Fruit fly (Drosophila melanogaster) whole organism, embryonic: Measurements from ENCODE around the gene sra.
A peak's percentile ranks its signal among the peaks of the same experiment; 100 is the strongest.

Experiments
- Atf6 ChIP-seq: fragments of 200-800 bp; sonication (Bioruptor generic); IDR thresholded peaks from 2 replicates; pipeline ENCODE4 v1.3.6; 2022; ENCODE audit warnings: missing biosample characterization, missing genetic modification characterization
- BEAF-32 ChIP-seq: fragments of 200-800 bp; sonication (Bioruptor generic); optimal IDR thresholded peaks from 3 replicates; lab custom pipeline; 2017; ENCODE audit warnings: missing biosample characterization, missing genetic modification characterization, mild to moderate bottlenecking, moderate library complexity, missing genetic modification reagents
- CG10267 ChIP-seq: fragments of 200-800 bp; sonication (Bioruptor generic); optimal IDR thresholded peaks from 2 replicates; lab custom pipeline; 2018; ENCODE audit warnings: missing biosample characterization, mild to moderate bottlenecking, missing genetic modification characterization, moderate library complexity
- CG10321 ChIP-seq: fragments of 200-800 bp; sonication (Bioruptor generic); IDR thresholded peaks from 2 replicates; pipeline ENCODE4 v1.3.6; 2022; ENCODE audit warnings: missing biosample characterization, missing genetic modification characterization
- CG12299 ChIP-seq: fragments of 200-800 bp; sonication (Bioruptor generic); optimal IDR thresholded peaks from 2 replicates; lab custom pipeline; 2018; ENCODE audit warnings: missing biosample characterization, mild to moderate bottlenecking, missing genetic modification characterization
- CG12744 ChIP-seq: fragments of 200-800 bp; sonication (Bioruptor generic); optimal IDR thresholded peaks from 2 replicates; lab custom pipeline; 2016; ENCODE audit warnings: missing biosample characterization, missing genetic modification characterization
- CG1792 ChIP-seq: fragments of 200-800 bp; sonication (Bioruptor generic); optimal IDR thresholded peaks from 2 replicates; lab custom pipeline; 2016; ENCODE audit warnings: missing biosample characterization, missing genetic modification characterization
- CG2129 ChIP-seq: fragments of 200-800 bp; sonication (Bioruptor generic); IDR thresholded peaks from 2 replicates; pipeline ENCODE4 v1.3.6; 2022; ENCODE audit warnings: missing biosample characterization, missing genetic modification characterization; ENCODE audit not compliant: partially characterized antibody
- CG3847 ChIP-seq: fragments of 200-800 bp; sonication (Bioruptor generic); IDR thresholded peaks from 2 replicates; pipeline ENCODE4 v1.3.6; 2022; ENCODE audit warnings: missing biosample characterization, missing genetic modification characterization
- CG4282 ChIP-seq: fragments of 200-800 bp; sonication (Bioruptor generic); optimal IDR thresholded peaks from 2 replicates; lab custom pipeline; 2016; ENCODE audit warnings: missing biosample characterization, missing genetic modification characterization
- CG4820 ChIP-seq: fragments of 200-800 bp; sonication (Bioruptor generic); optimal IDR thresholded peaks from 3 replicates; lab custom pipeline; 2016; ENCODE audit warnings: missing biosample characterization, missing genetic modification characterization
- CG6254 ChIP-seq: fragments of 200-800 bp; sonication (Bioruptor generic); optimal IDR thresholded peaks from 3 replicates; lab custom pipeline; 2017; ENCODE audit warnings: mild to moderate bottlenecking, missing biosample characterization, missing genetic modification reagents, missing genetic modification characterization
- CG6272 ChIP-seq: fragments of 200-800 bp; sonication (Bioruptor generic); IDR thresholded peaks from 2 replicates; pipeline ENCODE4 v1.3.6; 2022; ENCODE audit warnings: missing biosample characterization, missing genetic modification characterization
- CG9727 ChIP-seq: fragments of 200-800 bp; sonication (Bioruptor generic); optimal IDR thresholded peaks from 3 replicates; lab custom pipeline; 2017; ENCODE audit warnings: missing biosample characterization, mild to moderate bottlenecking, missing genetic modification characterization
- CG9932 ChIP-seq: fragments of 200-800 bp; sonication (Bioruptor generic); IDR thresholded peaks from 2 replicates; pipeline ENCODE4 v1.3.6; 2022; ENCODE audit warnings: missing biosample characterization, missing genetic modification characterization
- CHES-1-like ChIP-seq: fragments of 200-800 bp; sonication (Bioruptor generic); optimal IDR thresholded peaks from 2 replicates; lab custom pipeline; 2016; ENCODE audit warnings: missing biosample characterization, missing genetic modification characterization
- Chrac-16 ChIP-seq: fragments of 200-800 bp; sonication (Bioruptor generic); optimal IDR thresholded peaks from 3 replicates; lab custom pipeline; 2016; ENCODE audit warnings: missing biosample characterization, missing genetic modification characterization
- D19B ChIP-seq: fragments of 200-800 bp; sonication (Bioruptor generic); optimal IDR thresholded peaks from 2 replicates; lab custom pipeline; 2017; ENCODE audit warnings: missing biosample characterization, mild to moderate bottlenecking, missing genetic modification characterization
- Eip74EF ChIP-seq, 2 experiments: fragments of 200-800 bp in 1 of 2; fragments of >200 bp in 1 of 2; sonication (Bioruptor generic) in 1 of 2; optimal IDR thresholded peaks; 2 replicates each; lab custom pipeline; 2017 to 2019; ENCODE audit warnings: missing biosample characterization in 2 of 2, missing genetic modification characterization in 2 of 2, mild to moderate bottlenecking in 1 of 2, moderate library complexity in 1 of 2
- Ets97D ChIP-seq: fragments of 200-800 bp; sonication (Bioruptor generic); optimal IDR thresholded peaks from 3 replicates; lab custom pipeline; 2016; ENCODE audit warnings: missing biosample characterization, missing genetic modification characterization
- H15 ChIP-seq: fragments of 200-800 bp; sonication (Bioruptor generic); IDR thresholded peaks from 3 replicates; pipeline ENCODE4 v1.3.6; 2022; ENCODE audit warnings: missing biosample characterization, missing genetic modification characterization
- HHEX ChIP-seq: fragments of 200-800 bp; sonication (Bioruptor generic); optimal IDR thresholded peaks from 3 replicates; lab custom pipeline; 2017; ENCODE audit warnings: missing biosample characterization, mild to moderate bottlenecking, missing genetic modification characterization, missing genetic modification reagents
- Hr3 ChIP-seq: fragments of 200-800 bp; sonication (Bioruptor generic); optimal IDR thresholded peaks from 3 replicates; lab custom pipeline; 2016; ENCODE audit warnings: missing biosample characterization, missing genetic modification characterization
- Oaz ChIP-seq: fragments of 200-800 bp; sonication (Bioruptor generic); IDR thresholded peaks from 2 replicates; pipeline ENCODE4 v1.3.6; 2022; ENCODE audit warnings: missing biosample characterization, missing genetic modification characterization
- Poxn ChIP-seq: fragments of 200-800 bp; sonication (Bioruptor generic); IDR thresholded peaks from 2 replicates; pipeline ENCODE4 v1.3.6; 2022; ENCODE audit warnings: missing biosample characterization, missing genetic modification characterization
- Trl ChIP-seq, 3 experiments: fragments of >200 bp in 2 of 3; fragments of 200-800 bp in 1 of 3; sonication (Bioruptor generic) in 1 of 3; optimal IDR thresholded peaks; 2 replicates in 1 of 3; 3 replicates in 2 of 3; lab custom pipeline; 2016 to 2017; ENCODE audit warnings: missing biosample characterization in 1 of 3, missing genetic modification characterization in 1 of 3
- YL-1 ChIP-seq: fragments of 200-800 bp; sonication (Bioruptor generic); optimal IDR thresholded peaks from 3 replicates; lab custom pipeline; 2017; ENCODE audit warnings: missing biosample characterization, mild to moderate bottlenecking, missing genetic modification characterization
- bowl ChIP-seq: fragments of 200-800 bp; sonication (Bioruptor generic); IDR thresholded peaks from 2 replicates; pipeline ENCODE4 v1.3.6; 2022; ENCODE audit warnings: missing biosample characterization, missing genetic modification characterization
- chinmo ChIP-seq: fragments of 200-800 bp; sonication (Bioruptor generic); IDR thresholded peaks from 4 replicates; pipeline ENCODE4 v1.3.6; 2022; ENCODE audit warnings: missing biosample characterization, missing genetic modification characterization; ENCODE audit not compliant: partially characterized antibody
- dan ChIP-seq: fragments of 200-800 bp; sonication (Bioruptor generic); IDR thresholded peaks from 2 replicates; pipeline ENCODE4 v1.3.6; 2022; ENCODE audit warnings: missing biosample characterization, missing genetic modification characterization
- dpn ChIP-seq, 2 experiments: fragments of 200-800 bp; sonication (Bioruptor generic); optimal IDR thresholded peaks; 3 replicates each; lab custom pipeline; 2016; ENCODE audit warnings: missing biosample characterization in 2 of 2, missing genetic modification characterization in 2 of 2
- fru ChIP-seq: fragments of >200 bp; optimal IDR thresholded peaks from 2 replicates; lab custom pipeline; 2017
- ftz-f1 ChIP-seq: fragments of 200-800 bp; sonication (Bioruptor generic); optimal IDR thresholded peaks from 2 replicates; lab custom pipeline; 2016; ENCODE audit warnings: missing biosample characterization, missing genetic modification characterization
- gem ChIP-seq: fragments of 200-800 bp; sonication (Bioruptor generic); optimal IDR thresholded peaks from 2 replicates; lab custom pipeline; 2019; ENCODE audit warnings: missing biosample characterization, mild to moderate bottlenecking, missing genetic modification characterization, moderate library complexity
- jing ChIP-seq: fragments of 200-800 bp; sonication (Bioruptor generic); optimal IDR thresholded peaks from 2 replicates; lab custom pipeline; 2018; ENCODE audit warnings: missing biosample characterization, mild to moderate bottlenecking, missing genetic modification characterization
- lilli ChIP-seq: fragments of 200-800 bp; sonication (Bioruptor generic); optimal IDR thresholded peaks from 3 replicates; lab custom pipeline; 2016; ENCODE audit warnings: missing biosample characterization, missing genetic modification characterization
- lov ChIP-seq, 2 experiments: fragments of 200-800 bp in 1 of 2; fragments of >200 bp in 1 of 2; sonication (Bioruptor generic) in 1 of 2; IDR thresholded peaks in 1 of 2; optimal IDR thresholded peaks in 1 of 2; 2 replicates in 1 of 2; 3 replicates in 1 of 2; pipeline versions ENCODE4 v1.3.6 to Lab custom; 2017 to 2022; ENCODE audit warnings: missing biosample characterization in 1 of 2, missing genetic modification characterization in 1 of 2
- luna ChIP-seq: fragments of 200-800 bp; sonication (Bioruptor generic); optimal IDR thresholded peaks from 2 replicates; lab custom pipeline; 2016; ENCODE audit warnings: missing biosample characterization, missing genetic modification characterization
- mam ChIP-seq: fragments of 200-800 bp; sonication (Bioruptor generic); optimal IDR thresholded peaks from 3 replicates; lab custom pipeline; 2016; ENCODE audit warnings: missing biosample characterization, missing genetic modification characterization
- oc ChIP-seq: fragments of 200-800 bp; sonication (Bioruptor generic); optimal IDR thresholded peaks from 2 replicates; lab custom pipeline; 2018; ENCODE audit warnings: missing biosample characterization, mild to moderate bottlenecking, missing genetic modification characterization, moderate library complexity
- p53 ChIP-seq: fragments of 200-800 bp; sonication (Bioruptor generic); optimal IDR thresholded peaks from 2 replicates; lab custom pipeline; 2016; ENCODE audit warnings: missing biosample characterization, missing genetic modification characterization
- run ChIP-seq: fragments of 200-800 bp; sonication (Bioruptor generic); optimal IDR thresholded peaks from 3 replicates; lab custom pipeline; 2018; ENCODE audit warnings: missing biosample characterization, mild to moderate bottlenecking, missing genetic modification characterization
- seq ChIP-seq: fragments of 200-800 bp; sonication (Bioruptor generic); IDR thresholded peaks from 2 replicates; pipeline ENCODE4 v1.3.6; 2022; ENCODE audit warnings: missing biosample characterization, missing genetic modification characterization
- tap ChIP-seq: fragments of 200-800 bp; optimal IDR thresholded peaks from 3 replicates; lab custom pipeline; 2019; ENCODE audit warnings: missing biosample characterization, mild to moderate bottlenecking, missing genetic modification characterization, moderate library complexity
- tgo ChIP-seq: fragments of 200-800 bp; sonication (Bioruptor generic); IDR thresholded peaks from 3 replicates; pipeline ENCODE4 v1.3.6; 2022; ENCODE audit warnings: missing biosample characterization, missing genetic modification characterization
- trem ChIP-seq: fragments of 200-800 bp; optimal IDR thresholded peaks from 3 replicates; lab custom pipeline; 2019; ENCODE audit warnings: missing biosample characterization, mild to moderate bottlenecking, missing genetic modification characterization, moderate library complexity
- tx ChIP-seq: fragments of 200-800 bp; sonication (Bioruptor generic); optimal IDR thresholded peaks from 2 replicates; lab custom pipeline; 2016; ENCODE audit warnings: missing biosample characterization, missing genetic modification characterization
- vfl ChIP-seq: fragments of 200-800 bp; sonication (Bioruptor generic); optimal IDR thresholded peaks from 2 replicates; lab custom pipeline; 2016; ENCODE audit warnings: missing biosample characterization, missing genetic modification characterization

sra gene

dm6 chr3R:16231385-16232307, 44.8 kb downstream of the sra start (continued):
- TF ChIP-seq HHEX (GFP tag; lab: Kevin White, UChicago), result peak; percentile 73
- TF ChIP-seq gem, result peak; percentile 86
- peak; percentile 59 for TF ChIP-seq jing (GFP tag; lab: Kevin White, UChicago)
- TF ChIP-seq Ets97D, result peak; percentile 37
- TF ChIP-seq H15, result no peak
- TF ChIP-seq YL-1, result peak; percentile 14
- peak; percentile 76 for TF ChIP-seq ftz-f1
- peak; percentile 45 for TF ChIP-seq trem (tag; lab: Kevin White, UChicago)
- no peak for TF ChIP-seq Poxn (GFP tag; lab: Robert Waterston, UW)
- TF ChIP-seq CG2129 (GFP tag; lab: Robert Waterston, UW), result no peak
- no peak for TF ChIP-seq tgo (GFP tag; lab: Robert Waterston, UW)
- no peak for TF ChIP-seq dan (GFP tag; lab: Robert Waterston, UW)
- no peak for TF ChIP-seq BEAF-32 (GFP tag; lab: Kevin White, UChicago)
- peak; percentile 74 for TF ChIP-seq Hr3 (GFP tag; lab: Kevin White, UChicago)
- TF ChIP-seq tx, result peak; percentile 64
- TF ChIP-seq CG12744 (GFP tag; lab: Kevin White, UChicago), result peak; percentile 33
- TF ChIP-seq oc, result no peak
- no peak for TF ChIP-seq lov (optimal IDR thresholded peaks at IDR 0.05; lab: Kevin White, UChicago)
- TF ChIP-seq lov (GFP tag; IDR thresholded peaks at IDR 0.05; lab: Robert Waterston, UW), result no peak
- peak; percentile 75 for TF ChIP-seq Chrac-16 (GFP tag; lab: Kevin White, UChicago)
- TF ChIP-seq CHES-1-like (GFP tag; lab: Kevin White, UChicago), result peak; percentile 62
- TF ChIP-seq Eip74EF (GFP tag; optimal IDR thresholded peaks at IDR 0.05; lab: Kevin White, UChicago), result peak in 1 of 2 experiments; percentile 52
- peak; percentile 50 for TF ChIP-seq CG12299 (tag; lab: Kevin White, UChicago)
- TF ChIP-seq bowl (GFP tag; lab: Robert Waterston, UW), result no peak
- no peak for TF ChIP-seq luna (GFP tag; lab: Kevin White, UChicago)
- TF ChIP-seq CG6272 (GFP tag; lab: Robert Waterston, UW), result peak; percentile 40; the same call in 1 of the 2 replicates
- peak; percentile 72 to 75 for TF ChIP-seq dpn (GFP tag; optimal IDR thresholded peaks at IDR 0.05; lab: Kevin White, UChicago)
- no peak for TF ChIP-seq Atf6 (GFP tag; lab: Robert Waterston, UW)
- no peak for TF ChIP-seq chinmo
- peak; percentile 68 for TF ChIP-seq CG1792
- peak; percentile 36 for TF ChIP-seq CG6254 (GFP tag; lab: Kevin White, UChicago)
- no peak for TF ChIP-seq CG3847 (GFP tag; lab: Robert Waterston, UW)
- peak; percentile 80 for TF ChIP-seq CG9727
- peak; percentile 79 for TF ChIP-seq lilli
- no peak for TF ChIP-seq CG10321
- TF ChIP-seq D19B (GFP tag; lab: Kevin White, UChicago), result peak; percentile 43
- no peak for TF ChIP-seq seq (GFP tag; lab: Robert Waterston, UW)
- TF ChIP-seq CG10267 (tag; lab: Kevin White, UChicago), result peak; percentile 64
- no peak for TF ChIP-seq Oaz (GFP tag; lab: Robert Waterston, UW)
- peak; percentile 16 for TF ChIP-seq p53 (GFP tag; lab: Kevin White, UChicago)
- no peak for TF ChIP-seq fru (lab: Kevin White, UChicago)
- peak; percentile 24 for TF ChIP-seq run (tag; lab: Kevin White, UChicago)
- TF ChIP-seq mam (GFP tag; lab: Kevin White, UChicago), result peak; percentile 74
- TF ChIP-seq Trl (optimal IDR thresholded peaks at IDR 0.05; lab: Kevin White, UChicago), result peak; percentile 13 to 42
- TF ChIP-seq Trl (GFP tag; optimal IDR thresholded peaks at IDR 0.05; lab: Kevin White, UChicago), result peak; percentile 59
- TF ChIP-seq tap (tag; lab: Kevin White, UChicago), result peak; percentile 45
- TF ChIP-seq CG9932 (GFP tag; lab: Robert Waterston, UW), result no peak
- TF ChIP-seq vfl (GFP tag; lab: Kevin White, UChicago), result peak; percentile 40
- no peak for TF ChIP-seq CG4282 (GFP tag; lab: Kevin White, UChicago)
- peak; percentile 77 for TF ChIP-seq CG4820
